Fruit fly (Drosophila melanogaster): ENCODE results near the gene CG3402.

DNA sequence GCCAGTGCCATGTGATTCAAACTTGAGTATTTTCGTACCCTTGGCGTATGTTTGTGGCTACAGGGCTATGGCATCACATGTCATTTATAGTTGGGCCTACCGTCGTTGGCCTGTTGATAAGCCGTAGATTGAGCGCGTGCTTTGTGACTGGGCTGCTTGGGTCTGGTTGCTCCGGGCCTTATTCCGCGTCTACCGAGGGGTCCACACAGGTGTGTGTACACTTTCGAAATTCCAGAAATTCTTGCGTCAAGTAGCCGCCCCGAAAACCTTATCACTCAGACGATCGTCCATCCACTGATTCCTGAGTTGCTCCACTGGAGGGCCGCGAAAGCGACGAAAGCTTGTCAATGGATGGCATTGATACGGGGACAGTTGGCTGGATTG is 14.7 kb downstream of the CG3402 start:
- TF ChIP-seq psq (optimal IDR thresholded peaks at IDR 0.05) (no peak), Myc (optimal IDR thresholded peaks at IDR 0.05) (no peak)
